Worm (Caenorhabditis elegans): ENCODE measurements around the gene cdk-5.

DNA sequence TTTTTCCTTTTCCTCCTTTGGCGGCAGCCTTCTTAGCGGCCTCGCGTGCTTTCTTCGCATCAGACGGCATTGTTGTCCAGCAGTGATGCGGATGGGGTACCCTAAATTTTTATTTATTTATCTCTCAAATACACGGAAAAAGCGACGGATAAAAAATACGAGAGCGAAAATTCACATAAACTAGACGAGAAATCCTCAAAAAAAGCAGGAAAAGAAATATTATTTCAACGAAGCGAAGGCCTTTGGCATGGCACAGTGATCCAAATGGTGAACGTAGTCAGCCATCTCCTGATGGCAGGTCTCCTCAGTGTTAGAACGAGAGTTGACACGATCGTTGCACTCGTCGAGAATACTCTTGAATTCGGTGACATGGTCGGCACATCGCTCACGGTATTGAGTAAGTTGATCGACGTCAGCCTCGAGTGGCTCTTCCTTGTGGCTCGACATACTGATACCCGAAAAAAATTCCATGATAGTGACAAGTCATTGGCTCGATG, 4.0 kb downstream of the cdk-5 start, which contains the start of the genes abcf-2 and T27E9.2:
- TF ChIP-seq W03F9.2 (tag; optimal IDR thresholded peaks at IDR 0.05), result no peak
- no peak for TF ChIP-seq him-1 (tag; optimal IDR thresholded peaks at IDR 0.05)
- no peak for TF ChIP-seq dao-5 (tag; optimal IDR thresholded peaks at IDR 0.05)
